Fruit fly (Drosophila melanogaster): ENCODE results near the gene CG6282.

CG6282 gene

dm6 chr3L:8600752-8601433 lies 3.6 kb upstream of the CG6282 start, which contains the start of the genes Nelf-E and RpL14 (continued):
- no peak for TF ChIP-seq CG4854 (GFP tag; optimal IDR thresholded peaks at IDR 0.05)
- TF ChIP-seq CG12104 (GFP tag; optimal IDR thresholded peaks at IDR 0.05): peak; percentile 92
- peak; percentile 90 for TF ChIP-seq CG10366 (GFP tag; IDR thresholded peaks at IDR 0.05)
- peak; percentile 88 for TF ChIP-seq Nf-YA (GFP tag; IDR thresholded peaks at IDR 0.05)
- TF ChIP-seq CG5245 (GFP tag; optimal IDR thresholded peaks at IDR 0.05): peak; percentile 83
- TF ChIP-seq crp (GFP tag; optimal IDR thresholded peaks at IDR 0.05): peak in 1 of 2 experiments; percentile 74
- TF ChIP-seq Dfd (GFP tag; optimal IDR thresholded peaks at IDR 0.05): no peak
- TF ChIP-seq CG30403 (GFP tag; optimal IDR thresholded peaks at IDR 0.05): peak; percentile 90
- TF ChIP-seq stwl (tag; optimal IDR thresholded peaks at IDR 0.05): peak; percentile 98
- TF ChIP-seq danr (GFP tag; IDR thresholded peaks at IDR 0.05): peak; percentile 69
- peak; percentile 94 for TF ChIP-seq zen (tag; optimal IDR thresholded peaks at IDR 0.05)
- TF ChIP-seq CG34422 (GFP tag; IDR thresholded peaks at IDR 0.05): peak; percentile 93
- peak; percentile 91 for TF ChIP-seq vfl (GFP tag; optimal IDR thresholded peaks at IDR 0.05)
- TF ChIP-seq MBD-R2 (GFP tag; IDR thresholded peaks at IDR 0.05): peak; percentile 97
- peak; percentile 66; the same call in 1 of the 2 replicates for TF ChIP-seq GATAe (GFP tag; conservative IDR thresholded peaks at IDR 0.05)
- TF ChIP-seq sens-2 (GFP tag; IDR thresholded peaks at IDR 0.05): peak; percentile 93
- TF ChIP-seq CG11504 (tag; optimal IDR thresholded peaks at IDR 0.05): peak; percentile 89
- TF ChIP-seq ERR (GFP tag; optimal IDR thresholded peaks at IDR 0.05): peak; percentile 92
- TF ChIP-seq CG15696 (tag; optimal IDR thresholded peaks at IDR 0.05): peak; percentile 69
- TF ChIP-seq CG16779 (GFP tag; IDR thresholded peaks at IDR 0.05): peak; percentile 97
- peak; percentile 74 for TF ChIP-seq Ada2b (GFP tag; IDR thresholded peaks at IDR 0.05)
- TF ChIP-seq CG31441 (GFP tag; IDR thresholded peaks at IDR 0.05): peak; percentile 94
- TF ChIP-seq ac (GFP tag; optimal IDR thresholded peaks at IDR 0.05): peak; percentile 92
- TF ChIP-seq HmgD (GFP tag; optimal IDR thresholded peaks at IDR 0.05): peak; percentile 94
- no peak for TF ChIP-seq tna (GFP tag; IDR thresholded peaks at IDR 0.05; ENCODE audit: partially characterized antibody)
- peak; percentile 66 for TF ChIP-seq crol (GFP tag; IDR thresholded peaks at IDR 0.05)
- peak; percentile 95 for TF ChIP-seq Atf3 (GFP tag; optimal IDR thresholded peaks at IDR 0.05)
- peak; percentile 90 for TF ChIP-seq Jarid2 (GFP tag; optimal IDR thresholded peaks at IDR 0.05)
- TF ChIP-seq sug (tag; optimal IDR thresholded peaks at IDR 0.05): peak; percentile 94
- TF ChIP-seq mirr (GFP tag; optimal IDR thresholded peaks at IDR 0.05): peak; percentile 99
- peak; percentile 96 for TF ChIP-seq eyg (GFP tag; optimal IDR thresholded peaks at IDR 0.05)
- TF ChIP-seq CG17829 (tag; optimal IDR thresholded peaks at IDR 0.05): peak; percentile 93
- TF ChIP-seq ttk (GFP tag; IDR thresholded peaks at IDR 0.05): peak; percentile 90
- TF ChIP-seq Gug (GFP tag; IDR thresholded peaks at IDR 0.05): peak; percentile 62; the same call in 3 of the 4 replicates
- TF ChIP-seq CG10274 (GFP tag; optimal IDR thresholded peaks at IDR 0.05): peak; percentile 88
- peak; percentile 99 for TF ChIP-seq CG7271 (tag; optimal IDR thresholded peaks at IDR 0.05)
- TF ChIP-seq seq (GFP tag; IDR thresholded peaks at IDR 0.05): peak; percentile 88
- TF ChIP-seq scrt (GFP tag; optimal IDR thresholded peaks at IDR 0.05): peak; percentile 93
- TF ChIP-seq twi (tag; optimal IDR thresholded peaks at IDR 0.05): peak; percentile 86
- peak; percentile 86 for TF ChIP-seq dmrt99B (tag; optimal IDR thresholded peaks at IDR 0.05)
- peak; percentile 94 for TF ChIP-seq CG2120 (GFP tag; optimal IDR thresholded peaks at IDR 0.05)
- peak; percentile 86 for TF ChIP-seq Optix (GFP tag; IDR thresholded peaks at IDR 0.05)
- TF ChIP-seq wek (GFP tag; optimal IDR thresholded peaks at IDR 0.05): peak; percentile 93
- TF ChIP-seq Meics (GFP tag; optimal IDR thresholded peaks at IDR 0.05): peak; percentile 97
- peak; percentile 99 for TF ChIP-seq Mes4 (GFP tag; optimal IDR thresholded peaks at IDR 0.05)
- TF ChIP-seq Ptx1 (GFP tag; IDR thresholded peaks at IDR 0.05): peak; percentile 89
- TF ChIP-seq nerfin-1 (tag; optimal IDR thresholded peaks at IDR 0.05): peak; percentile 92
- peak; percentile 12; the same call in 1 of the 3 replicates for TF ChIP-seq CG17361 (GFP tag; IDR thresholded peaks at IDR 0.05)
- peak; percentile 68 for TF ChIP-seq row (GFP tag; IDR thresholded peaks at IDR 0.05)
- TF ChIP-seq CG10543 (GFP tag; optimal IDR thresholded peaks at IDR 0.05): peak; percentile 97

Measured in whole organism, embryonic.